Worm (Caenorhabditis elegans) whole organism, mixed stage, embryonic: ENCODE results near the gene gly-11.

Experiments
- blmp-1 ChIP-seq: fragments of 150-350 bp; optimal IDR thresholded peaks from 2 replicates; lab custom pipeline; 2014; ENCODE audit warnings: missing biosample characterization, missing genetic modification characterization
- ceh-83 ChIP-seq: fragments of 200-800 bp; sonication (Bioruptor generic); optimal IDR thresholded peaks from 2 replicates; lab custom pipeline; 2018; ENCODE audit warnings: mild to moderate bottlenecking, missing genetic modification characterization, missing compliant biosample characterization
- elt-1 ChIP-seq: sonication (generic microtip); optimal IDR thresholded peaks from 2 replicates; lab custom pipeline; 2017; ENCODE audit warnings: missing genetic modification characterization, mild to moderate bottlenecking, missing compliant biosample characterization, antibody characterized with exemption, moderate library complexity, borderline replicate concordance; ENCODE audit not compliant: insufficient read depth
- elt-3 ChIP-seq: fragments of 150-350 bp; optimal IDR thresholded peaks from 2 replicates; lab custom pipeline; 2014; ENCODE audit warnings: missing biosample characterization, missing genetic modification characterization
- lin-13 ChIP-seq: fragments of 150-350 bp; optimal IDR thresholded peaks from 2 replicates; lab custom pipeline; 2014; ENCODE audit warnings: missing biosample characterization, missing genetic modification characterization
- mab-5 ChIP-seq: fragments of 150-350 bp; optimal IDR thresholded peaks from 2 replicates; lab custom pipeline; 2014; ENCODE audit warnings: missing biosample characterization, missing genetic modification characterization
- nhr-12 ChIP-seq: fragments of 150-350 bp; optimal IDR thresholded peaks from 2 replicates; lab custom pipeline; 2014; ENCODE audit warnings: missing biosample characterization, missing genetic modification characterization
- snpc-4 ChIP-seq: fragments of 150-350 bp; optimal IDR thresholded peaks from 2 replicates; lab custom pipeline; 2014; ENCODE audit warnings: missing biosample characterization, missing genetic modification characterization
- ztf-11 ChIP-seq: fragments of 150-350 bp; optimal IDR thresholded peaks from 2 replicates; lab custom pipeline; 2014; ENCODE audit warnings: missing biosample characterization, missing genetic modification characterization

- TF ChIP-seq ceh-83: no peak
- no peak for TF ChIP-seq mab-5 (tag; lab: Kevin White, UChicago)
- TF ChIP-seq snpc-4 (tag; lab: Kevin White, UChicago): no peak
- TF ChIP-seq ztf-11 (tag; lab: Kevin White, UChicago): no peak
- TF ChIP-seq nhr-12 (tag; lab: Kevin White, UChicago): no peak
- TF ChIP-seq elt-1 (tag; lab: Kevin White, UChicago): no peak
- TF ChIP-seq blmp-1 (tag; lab: Kevin White, UChicago): no peak
- TF ChIP-seq lin-13 (tag; lab: Kevin White, UChicago): no peak
- no peak for TF ChIP-seq elt-3 (tag; lab: Kevin White, UChicago)
Observed at ce11 chrIII:12218633-12219097, 41.6 kb upstream of the gly-11 start, which contains the start of the genes gex-4 and gphr-1.
